Fruit fly (Drosophila melanogaster) whole organism, prepupa: ENCODE data around the gene CIAPIN1.
A peak's percentile ranks its signal among the peaks of the same experiment; 100 is the strongest.

Experiments used
- CG10631 ChIP-seq: fragments of 200-800 bp; sonication (Bioruptor generic); optimal IDR thresholded peaks from 2 replicates; lab custom pipeline; 2016; ENCODE audit warnings: missing biosample characterization, missing genetic modification characterization
- CG11294 ChIP-seq: fragments of 200-800 bp; sonication (Bioruptor generic); IDR thresholded peaks from 2 replicates; pipeline ENCODE4 v1.3.6; 2022; ENCODE audit warnings: missing biosample characterization, missing genetic modification characterization
- CG16779 ChIP-seq: fragments of 200-800 bp; sonication (Bioruptor generic); optimal IDR thresholded peaks from 3 replicates; lab custom pipeline; 2017; ENCODE audit warnings: missing biosample characterization, mild to moderate bottlenecking, missing genetic modification characterization
- CG3032 ChIP-seq: fragments of 200-800 bp; optimal IDR thresholded peaks from 2 replicates; lab custom pipeline; 2019; ENCODE audit warnings: missing biosample characterization, mild to moderate bottlenecking, missing genetic modification characterization, moderate library complexity
- CG32006 ChIP-seq: fragments of 200-800 bp; sonication (Bioruptor generic); optimal IDR thresholded peaks from 3 replicates; lab custom pipeline; 2017; ENCODE audit warnings: missing biosample characterization, mild to moderate bottlenecking, missing genetic modification characterization
- CG34406 ChIP-seq: fragments of 200-800 bp; sonication (Bioruptor generic); optimal IDR thresholded peaks from 3 replicates; lab custom pipeline; 2016; ENCODE audit warnings: missing biosample characterization, missing genetic modification characterization
- CG3919 ChIP-seq: fragments of 200-800 bp; sonication (Bioruptor generic); optimal IDR thresholded peaks from 3 replicates; lab custom pipeline; 2016; ENCODE audit warnings: missing biosample characterization, missing genetic modification characterization
- CG4318 ChIP-seq: fragments of 200-800 bp; sonication (Bioruptor generic); optimal IDR thresholded peaks from 3 replicates; lab custom pipeline; 2017; ENCODE audit warnings: missing biosample characterization, mild to moderate bottlenecking, missing genetic modification characterization
- CG6276 ChIP-seq: fragments of 200-800 bp; sonication (Bioruptor generic); optimal IDR thresholded peaks from 2 replicates; lab custom pipeline; 2017; ENCODE audit warnings: missing biosample characterization, mild to moderate bottlenecking, missing genetic modification characterization
- CG6854 ChIP-seq: fragments of 200-800 bp; sonication (Bioruptor generic); optimal IDR thresholded peaks from 2 replicates; lab custom pipeline; 2017; ENCODE audit warnings: missing biosample characterization, mild to moderate bottlenecking, missing genetic modification characterization
- CG8119 ChIP-seq: fragments of 200-800 bp; sonication (Bioruptor generic); IDR thresholded peaks from 3 replicates; pipeline ENCODE4 v1.3.6; 2022; ENCODE audit warnings: missing biosample characterization, missing genetic modification characterization
- CG8319 ChIP-seq: fragments of 200-800 bp; sonication (Bioruptor generic); optimal IDR thresholded peaks from 3 replicates; lab custom pipeline; 2016; ENCODE audit warnings: missing biosample characterization, missing genetic modification characterization
- CG8632 ChIP-seq: fragments of 200-800 bp; sonication (Bioruptor generic); optimal IDR thresholded peaks from 3 replicates; lab custom pipeline; 2016; ENCODE audit warnings: missing biosample characterization, missing genetic modification characterization
- CG9139 ChIP-seq: fragments of 200-800 bp; sonication (Bioruptor generic); optimal IDR thresholded peaks from 3 replicates; lab custom pipeline; 2017; ENCODE audit warnings: missing biosample characterization, mild to moderate bottlenecking, missing genetic modification characterization
- Eip78C ChIP-seq: fragments of 200-800 bp; sonication (Bioruptor generic); peaks from one replicate; lab custom pipeline; 2016; ENCODE audit warnings: missing biosample characterization, missing genetic modification characterization
- Eip93F ChIP-seq: fragments of 200-800 bp; sonication (Bioruptor generic); optimal IDR thresholded peaks from 2 replicates; lab custom pipeline; 2016; ENCODE audit warnings: missing biosample characterization, mild to moderate bottlenecking, missing genetic modification characterization
- Ets21C ChIP-seq: fragments of 200-800 bp; sonication (Bioruptor generic); optimal IDR thresholded peaks from 3 replicates; lab custom pipeline; 2016; ENCODE audit warnings: missing biosample characterization, missing genetic modification characterization
- Ets96B ChIP-seq: fragments of 200-800 bp; optimal IDR thresholded peaks from 2 replicates; lab custom pipeline; 2019; ENCODE audit warnings: missing biosample characterization, mild to moderate bottlenecking, missing genetic modification characterization, moderate library complexity
- Gug ChIP-seq: fragments of 200-800 bp; sonication (Bioruptor generic); IDR thresholded peaks from 2 replicates; pipeline ENCODE4 v1.3.6; 2022; ENCODE audit warnings: missing biosample characterization, missing genetic modification characterization
- Hr4 ChIP-seq: fragments of 200-800 bp; sonication (Bioruptor generic); optimal IDR thresholded peaks from 3 replicates; lab custom pipeline; 2016; ENCODE audit warnings: missing biosample characterization, missing genetic modification characterization
- Lpt ChIP-seq: fragments of 200-800 bp; sonication (Bioruptor generic); optimal IDR thresholded peaks from 3 replicates; lab custom pipeline; 2016; ENCODE audit warnings: missing biosample characterization, missing genetic modification characterization
- Met ChIP-seq: fragments of 200-800 bp; sonication (Bioruptor generic); optimal IDR thresholded peaks from 3 replicates; lab custom pipeline; 2016; ENCODE audit warnings: missing biosample characterization, missing genetic modification characterization
- OdsH ChIP-seq: fragments of 200-800 bp; sonication (Bioruptor generic); optimal IDR thresholded peaks from 3 replicates; lab custom pipeline; 2016; ENCODE audit warnings: missing biosample characterization, missing genetic modification characterization
- Sox14 ChIP-seq: fragments of 200-800 bp; sonication (Bioruptor generic); optimal IDR thresholded peaks from 3 replicates; lab custom pipeline; 2016; ENCODE audit warnings: missing biosample characterization, missing genetic modification characterization
- Sox15 ChIP-seq: fragments of 200-800 bp; sonication (Bioruptor generic); optimal IDR thresholded peaks from 3 replicates; lab custom pipeline; 2016; ENCODE audit warnings: missing biosample characterization, missing genetic modification characterization
- achi ChIP-seq: fragments of 200-800 bp; sonication (Bioruptor generic); optimal IDR thresholded peaks from 3 replicates; lab custom pipeline; 2016; ENCODE audit warnings: missing biosample characterization, missing genetic modification characterization
- dac ChIP-seq: fragments of 200-800 bp; sonication (Bioruptor generic); optimal IDR thresholded peaks from 2 replicates; lab custom pipeline; 2017; ENCODE audit warnings: missing biosample characterization, mild to moderate bottlenecking, missing genetic modification characterization
- dsx ChIP-seq: fragments of 200-800 bp; optimal IDR thresholded peaks from 3 replicates; lab custom pipeline; 2019; ENCODE audit warnings: missing biosample characterization, mild to moderate bottlenecking, missing genetic modification characterization, moderate library complexity; ENCODE audit not compliant: poor library complexity, severe bottlenecking
- eg ChIP-seq: fragments of 200-800 bp; sonication (Bioruptor generic); IDR thresholded peaks from 3 replicates; pipeline ENCODE4 v1.3.6; 2022; ENCODE audit warnings: missing biosample characterization, missing genetic modification characterization
- esn ChIP-seq: fragments of 200-800 bp; sonication (Bioruptor generic); optimal IDR thresholded peaks from 2 replicates; lab custom pipeline; 2016; ENCODE audit warnings: missing biosample characterization, mild to moderate bottlenecking, missing genetic modification characterization, moderate library complexity
- fd85E ChIP-seq: fragments of 200-800 bp; sonication (Bioruptor generic); optimal IDR thresholded peaks from 3 replicates; lab custom pipeline; 2016; ENCODE audit warnings: missing biosample characterization, missing genetic modification characterization
- lz ChIP-seq: fragments of 200-800 bp; sonication (Bioruptor generic); optimal IDR thresholded peaks from 3 replicates; lab custom pipeline; 2016; ENCODE audit warnings: missing biosample characterization, missing genetic modification characterization
- net ChIP-seq: fragments of 200-800 bp; sonication (Bioruptor generic); optimal IDR thresholded peaks from 3 replicates; lab custom pipeline; 2016; ENCODE audit warnings: missing biosample characterization, missing genetic modification characterization
- spab ChIP-seq: fragments of 200-800 bp; sonication (Bioruptor generic); optimal IDR thresholded peaks from 2 replicates; lab custom pipeline; 2017; ENCODE audit warnings: missing biosample characterization, mild to moderate bottlenecking, missing genetic modification characterization, missing genetic modification reagents
- ss ChIP-seq, 2 experiments: fragments of 200-800 bp; sonication (Bioruptor generic); optimal IDR thresholded peaks; 2 replicates in 1 of 2; 3 replicates in 1 of 2; lab custom pipeline; 2017 to 2018; ENCODE audit warnings: mild to moderate bottlenecking in 2 of 2, missing biosample characterization in 2 of 2, missing genetic modification characterization in 2 of 2, moderate library complexity in 1 of 2
- topi ChIP-seq: fragments of 200-800 bp; sonication (Bioruptor generic); optimal IDR thresholded peaks from 3 replicates; lab custom pipeline; 2016; ENCODE audit warnings: missing biosample characterization, missing genetic modification characterization
- vri ChIP-seq: fragments of 200-800 bp; sonication (Bioruptor generic); optimal IDR thresholded peaks from 3 replicates; lab custom pipeline; 2016; ENCODE audit warnings: missing biosample characterization, mild to moderate bottlenecking, missing genetic modification characterization

CIAPIN1 gene

dm6 chr2L:15035366-15035765 lies 3.3 kb downstream of the CIAPIN1 start, which contains the start of gene yellow-c:
Gene yellow-c, plus strand, starts transcription at chr2L:15035394.
- TF ChIP-seq CG3032 (tag; lab: Kevin White, UChicago): no peak
- no peak for TF ChIP-seq CG11294 (GFP tag; lab: Robert Waterston, UW)

- TF ChIP-seq CG16779 (no peak), spab (GFP tag; lab: Kevin White, UChicago) (no peak), Eip78C (GFP tag; lab: Kevin White, UChicago) (no peak), fd85E (no peak), Met (GFP tag; lab: Kevin White, UChicago) (no peak), OdsH (GFP tag; lab: Kevin White, UChicago) (no peak), achi (no peak), Sox14 (GFP tag; lab: Kevin White, UChicago) (no peak), CG10631 (GFP tag; lab: Kevin White, UChicago) (no peak), CG4318 (GFP tag; lab: Kevin White, UChicago) (no peak), CG11294 (GFP tag; lab: Robert Waterston, UW) (no peak), esn (GFP tag; lab: Kevin White, UChicago) (no peak), dsx (GFP tag; lab: Kevin White, UChicago) (no peak), CG8119 (no peak), CG9139 (GFP tag; lab: Kevin White, UChicago) (no peak), Gug (GFP tag; lab: Robert Waterston, UW) (no peak), Ets21C (no peak), Sox15 (no peak), lz (GFP tag; lab: Kevin White, UChicago) (no peak)
Observed at dm6 chr2L:15031650-15032049, 7.0 kb downstream of the CIAPIN1 start, which contains the start of gene CG31832. Gene CG31832, minus strand, starts transcription at chr2L:15031750.

- TF ChIP-seq CG8632: no peak
- TF ChIP-seq Lpt (GFP tag; lab: Kevin White, UChicago): no peak
- TF ChIP-seq, all 60 proteins: peak for 0
Observed at dm6 chr2L:15026582-15026981, 12.1 kb downstream of the CIAPIN1 start, which contains the start of gene CG33310. Gene CG33310, plus strand, starts transcription at chr2L:15026882.

dm6 chr2L:15016031-15016430 lies 22.6 kb downstream of the CIAPIN1 start, which contains the start of gene GABA-B-R1:
Gene GABA-B-R1, plus strand, starts transcription at chr2L:15016331.
- TF ChIP-seq topi (GFP tag; lab: Kevin White, UChicago): no peak
- no peak for TF ChIP-seq Ets21C
- TF ChIP-seq CG3032 (tag; lab: Kevin White, UChicago): no peak
- no peak for TF ChIP-seq CG9139 (GFP tag; lab: Kevin White, UChicago)
- TF ChIP-seq vri (GFP tag; lab: Kevin White, UChicago): no peak
- no peak for TF ChIP-seq Hr4 (GFP tag; lab: Kevin White, UChicago)
- TF ChIP-seq CG16779: no peak
- no peak for TF ChIP-seq CG6276 (GFP tag; lab: Kevin White, UChicago)

- TF ChIP-seq ss (GFP tag; optimal IDR thresholded peaks at IDR 0.05; lab: Kevin White, UChicago): peak in 1 of 2 experiments; percentile 7
- TF ChIP-seq Hr4 (GFP tag; lab: Kevin White, UChicago): no peak
Observed at dm6 chr2L:15013523-15013922, 25.1 kb downstream of the CIAPIN1 start.

- TF ChIP-seq ss (GFP tag; optimal IDR thresholded peaks at IDR 0.05; lab: Kevin White, UChicago): no peak
- TF ChIP-seq CG6276 (GFP tag; lab: Kevin White, UChicago): no peak
- TF ChIP-seq lz (GFP tag; lab: Kevin White, UChicago): no peak
- TF ChIP-seq Met (GFP tag; lab: Kevin White, UChicago): no peak
Observed at dm6 chr2L:15011779-15012178, 26.9 kb downstream of the CIAPIN1 start.

dm6 chr2L:15009703-15010102 lies 29.0 kb downstream of the CIAPIN1 start, which contains the start of the genes THG and Rnmt:
Gene THG, minus strand, starts transcription at chr2L:15009724.
Gene Rnmt, plus strand, starts transcription at chr2L:15009939.
- TF ChIP-seq Ets21C: peak; percentile 60
- no peak for TF ChIP-seq CG6276 (GFP tag; lab: Kevin White, UChicago)
- peak; percentile 72 for TF ChIP-seq lz (GFP tag; lab: Kevin White, UChicago)
- TF ChIP-seq dsx (GFP tag; lab: Kevin White, UChicago): no peak
- peak; percentile 29 for TF ChIP-seq CG8319
- peak; percentile 85 for TF ChIP-seq esn (GFP tag; lab: Kevin White, UChicago)
- peak; percentile 78; the same call in 2 of the 3 replicates for TF ChIP-seq eg
- TF ChIP-seq CG8119: no peak; the same call in 2 of the 3 replicates
- TF ChIP-seq Ets96B: peak; percentile 63
- TF ChIP-seq ss (GFP tag; optimal IDR thresholded peaks at IDR 0.05; lab: Kevin White, UChicago): no peak
- no peak for TF ChIP-seq CG32006 (GFP tag; lab: Kevin White, UChicago)
- TF ChIP-seq CG3919 (GFP tag; lab: Kevin White, UChicago): no peak
- TF ChIP-seq Eip78C (GFP tag; lab: Kevin White, UChicago): peak; percentile 88
- peak; percentile 58 for TF ChIP-seq CG11294 (GFP tag; lab: Robert Waterston, UW)
- TF ChIP-seq CG8632: peak; percentile 58
- TF ChIP-seq Eip93F (GFP tag; lab: Kevin White, UChicago): no peak
- TF ChIP-seq CG3032 (tag; lab: Kevin White, UChicago): peak; percentile 70
- no peak for TF ChIP-seq CG6854 (GFP tag; lab: Kevin White, UChicago)
- peak; percentile 66 for TF ChIP-seq CG34406 (GFP tag; lab: Kevin White, UChicago)
- peak; percentile 67 for TF ChIP-seq topi (GFP tag; lab: Kevin White, UChicago)
- TF ChIP-seq dac (GFP tag; lab: Kevin White, UChicago): peak; percentile 6
- TF ChIP-seq net: peak; percentile 61
